Worm (Caenorhabditis elegans): Measurements from ENCODE around the gene col-143.

Gene col-143

ce11 chrV:6830075-6830474 lies 5.4 kb upstream of the col-143 start:
- TF ChIP-seq D1046.2 (GFP tag; IDR thresholded peaks at IDR 0.05) (no peak), madf-5 (GFP tag; IDR thresholded peaks at IDR 0.05) (no peak), aly-2 (tag; optimal IDR thresholded peaks at IDR 0.05) (no peak), ama-1 (optimal IDR thresholded peaks at IDR 0.05) (no peak), set-16 (GFP tag; IDR thresholded peaks at IDR 0.05) (peak; percentile 97), aha-1 (tag) (peak; percentile 36)

- TF ChIP-seq nhr-28 (tag; optimal IDR thresholded peaks at IDR 0.05) (peak; percentile 9), zip-2 (tag; optimal IDR thresholded peaks at IDR 0.05) (no peak)
These were observed 4.6 kb upstream of the col-143 start, which contains the start of gene col-142 for ce11 chrV:6830755-6831227. Gene col-142, plus strand, starts transcription at chrV:6831177.

ce11 chrV:6831539-6831938 lies 3.9 kb upstream of the col-143 start:
- TF ChIP-seq set-16 (GFP tag; IDR thresholded peaks at IDR 0.05) (peak; percentile 97), D1046.2 (GFP tag; IDR thresholded peaks at IDR 0.05) (0 out of 2 replicates have a peak, but pooled peaks have one; percentile 27), vab-7 (GFP tag; IDR thresholded peaks at IDR 0.05) (0 out of 2 replicates have a peak, but pooled peaks have one; percentile 5), skn-1 (tag; optimal IDR thresholded peaks at IDR 0.05) (no peak)

ce11 chrV:6836036-6836435 lies 601 bp downstream of the col-143 start:
- TF ChIP-seq lin-13 (GFP tag; optimal IDR thresholded peaks at IDR 0.05) (no peak), set-16 (GFP tag; IDR thresholded peaks at IDR 0.05) (peak; percentile 95)

- TF ChIP-seq mes-2 (tag; optimal IDR thresholded peaks at IDR 0.05; ENCODE audit: poor library complexity, severe bottlenecking) (peak; percentile 58), hlh-11 (tag; optimal IDR thresholded peaks at IDR 0.05) (no peak), Y48G9A.11 (GFP tag; IDR thresholded peaks at IDR 0.05) (peak; percentile 92), dpl-1 (GFP tag; optimal IDR thresholded peaks at IDR 0.05) (peak; percentile 77), T20F7.1 (GFP tag; optimal IDR thresholded peaks at IDR 0.05) (peak; percentile 94), php-3 (GFP tag; IDR thresholded peaks at IDR 0.05) (no peak), R02D3.7 (tag; optimal IDR thresholded peaks at IDR 0.05) (peak; percentile 85)
These were observed 3.2 kb downstream of the col-143 start, which contains the start of gene T15B7.15 for ce11 chrV:6838599-6838998. Gene T15B7.15, minus strand, starts transcription at chrV:6838665.

ce11 chrV:6839008-6839407 lies 3.6 kb downstream of the col-143 start, which contains the start of gene hpo-8:
Gene hpo-8, plus strand, starts transcription at chrV:6839289.
- no peak for TF ChIP-seq ZK337.2 (GFP tag; IDR thresholded peaks at IDR 0.05)
- no peak for TF ChIP-seq F10B5.3 (tag; optimal IDR thresholded peaks at IDR 0.05)
- TF ChIP-seq nhr-28 (tag; optimal IDR thresholded peaks at IDR 0.05), result peak; percentile 56
- no peak for TF ChIP-seq vab-7 (GFP tag; IDR thresholded peaks at IDR 0.05)
- TF ChIP-seq lin-1 (GFP tag; IDR thresholded peaks at IDR 0.05), result no peak
- TF ChIP-seq daf-16 (GFP tag; optimal IDR thresholded peaks at IDR 0.05), result no peak
- peak; percentile 7 for TF ChIP-seq daf-16 (tag; optimal IDR thresholded peaks at IDR 0.05)
- TF ChIP-seq ceh-32 (tag; optimal IDR thresholded peaks at IDR 0.05; ENCODE audit: poor library complexity), result no peak
- no peak for TF ChIP-seq mep-1 (tag; optimal IDR thresholded peaks at IDR 0.05)
- TF ChIP-seq zip-2 (tag; optimal IDR thresholded peaks at IDR 0.05), result no peak
- TF ChIP-seq Y5F2A.4 (GFP tag; optimal IDR thresholded peaks at IDR 0.05), result no peak
- TF ChIP-seq set-16 (GFP tag; IDR thresholded peaks at IDR 0.05), result no peak
- peak; percentile 0 for TF ChIP-seq dve-1 (tag; optimal IDR thresholded peaks at IDR 0.05; ENCODE audit: insufficient read depth)
- no peak for TF ChIP-seq zag-1 (tag; optimal IDR thresholded peaks at IDR 0.05)
- TF ChIP-seq nhr-77 (tag; optimal IDR thresholded peaks at IDR 0.05), result peak; percentile 37
- TF ChIP-seq pqm-1 (tag; optimal IDR thresholded peaks at IDR 0.05), result peak; percentile 38
- TF ChIP-seq ceh-44 (GFP tag; IDR thresholded peaks at IDR 0.05), result no peak
